Fruit fly (Drosophila melanogaster): ENCODE measurements around the gene CG11164.

CG11164 gene

DNA sequence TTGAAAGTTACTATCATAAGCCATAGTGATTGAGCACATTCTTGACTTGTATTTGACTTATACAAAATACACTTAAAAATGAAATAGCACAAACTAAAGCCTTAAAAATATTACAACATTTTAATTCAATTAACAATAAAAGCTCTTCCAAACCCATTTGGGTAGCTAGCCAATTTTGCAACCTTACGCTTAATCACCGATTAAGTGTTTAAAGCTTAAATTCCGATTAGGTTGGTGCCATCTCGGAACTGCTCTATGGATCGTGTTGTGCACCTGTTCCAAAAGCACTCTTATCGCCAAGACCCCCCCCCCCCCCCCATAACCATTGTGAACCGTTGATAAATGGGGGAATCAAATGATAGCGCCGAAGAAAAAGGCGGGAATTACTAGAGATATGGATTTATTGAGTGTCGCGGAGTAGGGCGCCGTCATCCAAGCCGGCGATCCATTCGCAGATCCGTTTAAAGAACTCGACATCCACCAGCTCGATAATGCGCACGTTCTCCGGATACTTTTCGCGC, 10.2 kb downstream of the CG11164 start:
- TF ChIP-seq CG10348 (GFP tag; IDR thresholded peaks at IDR 0.05) (no peak), Pif1A (GFP tag; optimal IDR thresholded peaks at IDR 0.05) (no peak), gl (tag; optimal IDR thresholded peaks at IDR 0.05) (no peak), CG32121 (GFP tag; IDR thresholded peaks at IDR 0.05) (no peak)

DNA sequence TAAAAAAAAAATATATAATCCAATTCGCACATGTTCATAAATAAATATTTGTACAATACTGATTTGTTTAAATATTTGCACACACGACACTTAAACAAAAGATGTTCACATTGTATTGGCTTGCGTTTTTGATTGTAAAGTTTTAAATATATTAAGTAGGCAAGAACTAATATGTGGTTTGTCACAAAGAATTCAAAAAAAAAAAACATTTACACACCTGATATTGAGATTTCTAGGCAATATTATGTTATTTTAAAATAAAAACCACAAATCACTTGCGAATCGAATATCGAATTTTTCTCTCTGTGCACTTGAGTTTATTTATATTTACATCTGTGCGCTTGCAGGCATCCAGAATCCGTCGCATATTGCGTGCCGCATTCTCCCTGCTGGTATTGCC, 11.8 kb downstream of the CG11164 start:
- TF ChIP-seq CG4496 (GFP tag; IDR thresholded peaks at IDR 0.05) (peak; percentile 66), CG9948 (tag; optimal IDR thresholded peaks at IDR 0.05) (peak; percentile 60), CG8301 (tag; optimal IDR thresholded peaks at IDR 0.05) (peak; percentile 25), Ets98B (GFP tag; IDR thresholded peaks at IDR 0.05) (peak; percentile 23; the same call in 1 of the 2 replicates), CG8159 (tag; optimal IDR thresholded peaks at IDR 0.05) (peak; percentile 71), CG12605 (GFP tag; IDR thresholded peaks at IDR 0.05) (0 out of 2 replicates have a peak, but pooled peaks have one; percentile 16), rn (GFP tag; IDR thresholded peaks at IDR 0.05) (no peak), CG13204 (GFP tag; optimal IDR thresholded peaks at IDR 0.05) (no peak), CG15710 (tag; optimal IDR thresholded peaks at IDR 0.05) (peak; percentile 61), D1 (tag; optimal IDR thresholded peaks at IDR 0.05) (peak; percentile 17), fd96Ca (GFP tag; IDR thresholded peaks at IDR 0.05) (no peak), CG34367 (tag; optimal IDR thresholded peaks at IDR 0.05) (peak; percentile 45), Snoo (tag; optimal IDR thresholded peaks at IDR 0.05) (peak; percentile 29), CG17806 (tag; optimal IDR thresholded peaks at IDR 0.05) (peak; percentile 67), CG10348 (GFP tag; IDR thresholded peaks at IDR 0.05) (no peak), gl (tag; optimal IDR thresholded peaks at IDR 0.05) (no peak), EcR (GFP tag; optimal IDR thresholded peaks at IDR 0.05) (no peak), Pif1B (GFP tag; optimal IDR thresholded peaks at IDR 0.05) (peak; percentile 24), CG32121 (GFP tag; IDR thresholded peaks at IDR 0.05) (peak; percentile 65), Pif1A (GFP tag; optimal IDR thresholded peaks at IDR 0.05) (peak; percentile 37), CG14655 (GFP tag; optimal IDR thresholded peaks at IDR 0.05) (peak; percentile 47)

DNA sequence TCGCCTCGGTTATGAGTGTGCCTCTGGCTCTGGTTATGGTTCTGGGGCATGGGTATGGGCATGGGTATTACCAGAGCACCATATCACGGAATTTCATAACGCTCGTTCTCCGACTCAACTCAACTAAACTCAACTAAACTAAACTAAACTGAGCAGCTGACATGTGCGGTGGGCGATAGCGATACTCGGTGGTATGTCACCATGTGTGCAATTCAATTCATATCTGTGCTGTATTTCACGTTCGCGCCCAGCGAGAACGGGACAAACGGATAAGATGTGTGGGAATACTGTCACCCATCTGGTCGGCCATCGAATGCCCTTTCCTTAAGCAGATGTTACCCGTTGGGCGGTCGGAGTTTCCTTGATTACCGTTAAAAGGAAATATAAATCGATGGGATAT, 12.4 kb downstream of the CG11164 start, which contains the start of gene CG12177:
Gene CG12177, minus strand, starts transcription at position 239 of the 400 bp plus-strand sequence.
- no peak for TF ChIP-seq CG17806 (tag; optimal IDR thresholded peaks at IDR 0.05)
- no peak for TF ChIP-seq CG34367 (tag; optimal IDR thresholded peaks at IDR 0.05)
- no peak for TF ChIP-seq CG4496 (GFP tag; IDR thresholded peaks at IDR 0.05)
- no peak for TF ChIP-seq Ets98B (GFP tag; IDR thresholded peaks at IDR 0.05)
- TF ChIP-seq CG12605 (GFP tag; IDR thresholded peaks at IDR 0.05): no peak; the same call in 1 of the 2 replicates
- TF ChIP-seq CG15710 (tag; optimal IDR thresholded peaks at IDR 0.05): no peak
- TF ChIP-seq EcR (GFP tag; optimal IDR thresholded peaks at IDR 0.05): no peak
- TF ChIP-seq Snoo (tag; optimal IDR thresholded peaks at IDR 0.05): no peak
- TF ChIP-seq CG9948 (tag; optimal IDR thresholded peaks at IDR 0.05): no peak
- no peak for TF ChIP-seq rn (GFP tag; IDR thresholded peaks at IDR 0.05)
- TF ChIP-seq Pif1B (GFP tag; optimal IDR thresholded peaks at IDR 0.05): no peak
- no peak for TF ChIP-seq D1 (tag; optimal IDR thresholded peaks at IDR 0.05)
- no peak for TF ChIP-seq Pif1A (GFP tag; optimal IDR thresholded peaks at IDR 0.05)
- TF ChIP-seq CG10348 (GFP tag; IDR thresholded peaks at IDR 0.05): no peak
- TF ChIP-seq fd96Ca (GFP tag; IDR thresholded peaks at IDR 0.05): no peak
- TF ChIP-seq CG13204 (GFP tag; optimal IDR thresholded peaks at IDR 0.05): no peak
- TF ChIP-seq CG8159 (tag; optimal IDR thresholded peaks at IDR 0.05): no peak
- no peak for TF ChIP-seq CG32121 (GFP tag; IDR thresholded peaks at IDR 0.05)
- TF ChIP-seq CG8301 (tag; optimal IDR thresholded peaks at IDR 0.05): no peak

DNA sequence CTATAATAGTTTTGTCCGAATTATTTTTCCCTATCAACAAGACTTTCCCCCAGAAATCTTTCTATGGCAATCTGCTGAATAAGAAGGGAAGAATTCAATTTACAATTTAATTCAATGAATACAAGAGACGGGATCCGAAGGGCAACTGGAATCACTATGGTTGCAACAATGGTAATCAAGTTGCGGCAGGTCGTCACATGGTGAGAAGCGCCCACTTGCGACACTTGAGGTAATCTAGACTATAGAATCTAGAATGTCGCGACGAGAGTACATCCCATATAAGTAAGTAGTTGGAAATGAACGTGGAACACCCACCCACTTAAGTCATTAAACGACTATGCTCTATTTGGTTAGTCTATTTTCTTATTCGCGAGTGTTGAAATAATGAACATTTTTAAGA, 14.1 kb downstream of the CG11164 start:
- no peak for TF ChIP-seq CG12605 (GFP tag; IDR thresholded peaks at IDR 0.05)
- TF ChIP-seq CG34367 (tag; optimal IDR thresholded peaks at IDR 0.05): no peak
- TF ChIP-seq gl (tag; optimal IDR thresholded peaks at IDR 0.05): no peak
- no peak for TF ChIP-seq fd96Ca (GFP tag; IDR thresholded peaks at IDR 0.05)
- TF ChIP-seq CG15710 (tag; optimal IDR thresholded peaks at IDR 0.05): no peak
- no peak for TF ChIP-seq CG10348 (GFP tag; IDR thresholded peaks at IDR 0.05)
- no peak for TF ChIP-seq CG13204 (GFP tag; optimal IDR thresholded peaks at IDR 0.05)
- no peak for TF ChIP-seq Pif1A (GFP tag; optimal IDR thresholded peaks at IDR 0.05)
- no peak for TF ChIP-seq CG8301 (tag; optimal IDR thresholded peaks at IDR 0.05)
- TF ChIP-seq CG14655 (GFP tag; optimal IDR thresholded peaks at IDR 0.05): no peak
- no peak for TF ChIP-seq Pif1B (GFP tag; optimal IDR thresholded peaks at IDR 0.05)
- TF ChIP-seq CG8159 (tag; optimal IDR thresholded peaks at IDR 0.05): no peak
- no peak for TF ChIP-seq Snoo (tag; optimal IDR thresholded peaks at IDR 0.05)

DNA sequence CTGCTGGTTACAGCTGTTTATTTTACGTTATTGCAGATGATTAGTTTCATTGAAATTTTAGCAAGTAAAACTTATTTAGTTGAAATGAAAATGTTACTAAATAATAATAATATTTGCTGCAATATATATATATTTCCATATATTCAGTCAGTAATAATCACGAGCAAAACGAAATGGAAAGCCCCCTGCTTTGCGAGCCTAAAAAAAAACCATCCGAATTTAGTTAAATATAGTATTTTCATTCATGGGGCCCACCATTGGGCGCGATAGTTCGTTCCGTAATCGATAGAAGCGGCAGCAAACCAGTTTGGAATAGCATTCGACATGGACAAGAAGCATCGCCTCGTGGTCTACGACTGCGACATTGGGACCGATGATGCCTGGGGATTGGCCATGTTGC, 14.8 kb downstream of the CG11164 start, which contains the start of gene CG11158:
Gene CG11158, plus strand, starts transcription at position 301 of the 400 bp plus-strand sequence.
- TF ChIP-seq gl (tag; optimal IDR thresholded peaks at IDR 0.05) (no peak), CG34367 (tag; optimal IDR thresholded peaks at IDR 0.05) (no peak), CG4496 (GFP tag; IDR thresholded peaks at IDR 0.05) (no peak), CG12605 (GFP tag; IDR thresholded peaks at IDR 0.05) (no peak), D1 (tag; optimal IDR thresholded peaks at IDR 0.05) (no peak), CG8301 (tag; optimal IDR thresholded peaks at IDR 0.05) (no peak), CG17806 (tag; optimal IDR thresholded peaks at IDR 0.05) (no peak), CG9948 (tag; optimal IDR thresholded peaks at IDR 0.05) (no peak), Snoo (tag; optimal IDR thresholded peaks at IDR 0.05) (no peak), Ets98B (GFP tag; IDR thresholded peaks at IDR 0.05) (no peak), CG13204 (GFP tag; optimal IDR thresholded peaks at IDR 0.05) (no peak), rn (GFP tag; IDR thresholded peaks at IDR 0.05) (no peak)

DNA sequence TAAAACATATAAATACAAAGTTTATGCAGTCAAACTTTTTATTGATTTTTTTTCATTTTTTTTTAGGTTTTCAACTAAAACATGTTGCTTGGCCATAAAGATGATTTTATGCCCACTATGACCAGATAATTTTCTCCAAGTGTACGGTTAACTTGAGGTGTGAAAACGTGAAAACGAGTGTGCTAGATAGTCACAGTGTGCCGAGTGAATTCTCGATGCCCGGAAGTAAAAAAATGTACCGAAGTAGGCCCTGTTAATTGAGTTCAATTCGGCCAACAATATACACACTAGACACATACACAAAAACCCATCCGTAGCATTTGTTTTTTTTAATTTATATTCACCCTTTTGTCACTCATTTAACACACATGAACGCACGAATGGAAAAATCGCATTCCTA, 24.2 kb downstream of the CG11164 start, which contains the start of gene Nna1:
Gene Nna1, plus strand, starts transcription at position 301 of the 400 bp plus-strand sequence.
- TF ChIP-seq EcR (GFP tag; optimal IDR thresholded peaks at IDR 0.05) (no peak), CG10348 (GFP tag; IDR thresholded peaks at IDR 0.05) (no peak), CG15710 (tag; optimal IDR thresholded peaks at IDR 0.05) (no peak), D1 (tag; optimal IDR thresholded peaks at IDR 0.05) (no peak), Ets98B (GFP tag; IDR thresholded peaks at IDR 0.05) (no peak), gl (tag; optimal IDR thresholded peaks at IDR 0.05) (no peak), Pif1B (GFP tag; optimal IDR thresholded peaks at IDR 0.05) (no peak), CG8159 (tag; optimal IDR thresholded peaks at IDR 0.05) (no peak), rn (GFP tag; IDR thresholded peaks at IDR 0.05) (no peak)

All from whole organism, pupa.